Worm (Caenorhabditis elegans): ENCODE data around the gene Y7A9D.1.

DNA sequence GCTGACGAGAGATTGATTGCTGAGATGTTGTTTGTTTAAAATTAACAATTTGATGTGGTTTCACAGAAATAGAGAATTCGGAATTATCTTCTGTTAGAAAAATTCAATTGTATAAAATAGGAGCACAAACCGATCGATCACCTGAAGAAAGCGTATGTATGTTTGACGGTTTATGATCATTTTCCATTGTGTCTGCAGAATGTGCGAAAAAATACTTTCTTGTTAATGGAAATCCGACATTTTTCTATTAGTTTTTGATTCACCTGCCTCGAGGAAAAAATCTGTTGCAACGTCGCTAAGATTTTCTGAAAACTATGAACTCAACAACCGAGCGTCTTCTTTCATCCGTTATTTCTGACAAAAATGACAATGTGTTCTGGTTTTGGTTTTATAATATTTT, 45.3 kb downstream of the Y7A9D.1 start, which contains the start of gene C35D6.13:
- no peak for TF ChIP-seq ref-1 (GFP tag; conservative IDR thresholded peaks at IDR 0.05)
- TF ChIP-seq flt-1 (GFP tag; IDR thresholded peaks at IDR 0.05): no peak
- TF ChIP-seq cog-1 (tag; optimal IDR thresholded peaks at IDR 0.05): no peak
- TF ChIP-seq tab-1 (GFP tag; IDR thresholded peaks at IDR 0.05): no peak
- TF ChIP-seq T22C8.4 (GFP tag; IDR thresholded peaks at IDR 0.05): no peak
- no peak for TF ChIP-seq med-1 (GFP tag; optimal IDR thresholded peaks at IDR 0.05; ENCODE audit: insufficient read depth)
- no peak for TF ChIP-seq ztf-29 (GFP tag; IDR thresholded peaks at IDR 0.05)
- TF ChIP-seq ztf-23 (GFP tag; IDR thresholded peaks at IDR 0.05): no peak
- no peak for TF ChIP-seq klf-2 (GFP tag; conservative IDR thresholded peaks at IDR 0.05)

Data from whole organism, midembryonic.